Worm (Caenorhabditis elegans) whole organism, mixed stage, embryonic: Measurements from ENCODE around the gene C17H11.6.
"Not testable (repeated sequence)": the region's sequence is repeated elsewhere in the genome, so short reads cannot be mapped to it uniquely, and the experiment has no call there.

ENCODE experiments used
- cnd-1 ChIP-seq: fragments of 200-800 bp; sonication (Bioruptor generic); optimal IDR thresholded peaks from 2 replicates; lab custom pipeline; 2018; ENCODE audit warnings: mild to moderate bottlenecking, missing genetic modification characterization, missing compliant biosample characterization
- nhr-76 ChIP-seq: sonication (generic microtip); optimal IDR thresholded peaks from 2 replicates; lab custom pipeline; 2017; ENCODE audit warnings: missing biosample characterization, missing genetic modification characterization
- pha-4 ChIP-seq: fragments of 150-350 bp; optimal IDR thresholded peaks from 2 replicates; lab custom pipeline; 2018; ENCODE audit warnings: missing biosample characterization, missing genetic modification reagents, missing genetic modification characterization

ce11 chrX:8155447-8155877, 48.1 kb downstream of the C17H11.6 start:
- TF ChIP-seq cnd-1, pha-4, nhr-76 (tag; lab: Kevin White, UChicago): not testable (repeated sequence)
